Worm (Caenorhabditis elegans) whole organism, midembryonic: ENCODE measurements around the gene C17F4.3.

ENCODE experiments used
- T22C8.4 ChIP-seq: fragments of 200-800 bp; sonication (Bioruptor generic); IDR thresholded peaks from 2 replicates; pipeline ENCODE4 v1.3.6; 2022; ENCODE audit warnings: missing genetic modification characterization, missing compliant biosample characterization
- cog-1 ChIP-seq: sonication (generic microtip); optimal IDR thresholded peaks from 2 replicates; lab custom pipeline; 2016; ENCODE audit warnings: missing genetic modification characterization, missing compliant biosample characterization
- flt-1 ChIP-seq: fragments of 200-800 bp; sonication (Bioruptor generic); IDR thresholded peaks from 2 replicates; pipeline ENCODE4 v1.3.6; 2022; ENCODE audit warnings: missing genetic modification characterization, missing compliant biosample characterization
- klf-2 ChIP-seq: fragments of 200-800 bp; sonication (Bioruptor generic); conservative IDR thresholded peaks from 2 replicates; pipeline ENCODE4 v1.3.6; 2022; ENCODE audit warnings: missing genetic modification reagents, missing genetic modification characterization, missing compliant biosample characterization
- med-1 ChIP-seq: sonication (generic microtip); optimal IDR thresholded peaks from 2 replicates; lab custom pipeline; 2017; ENCODE audit warnings: missing genetic modification characterization, mild to moderate bottlenecking, missing compliant biosample characterization, antibody characterized with exemption, missing genetic modification reagents; ENCODE audit not compliant: insufficient read depth
- ref-1 ChIP-seq: fragments of 200-800 bp; sonication (Bioruptor generic); conservative IDR thresholded peaks from 2 replicates; pipeline ENCODE4 v1.3.6; 2022; ENCODE audit warnings: missing genetic modification reagents, missing genetic modification characterization, missing compliant biosample characterization
- tab-1 ChIP-seq: fragments of 200-800 bp; sonication (Bioruptor generic); IDR thresholded peaks from 2 replicates; pipeline ENCODE4 v1.3.6; 2022; ENCODE audit warnings: missing genetic modification characterization, missing compliant biosample characterization
- ztf-23 ChIP-seq: fragments of 200-800 bp; sonication (Bioruptor generic); IDR thresholded peaks from 2 replicates; pipeline ENCODE4 v1.3.6; 2022; ENCODE audit warnings: missing genetic modification reagents, missing genetic modification characterization, missing compliant biosample characterization
- ztf-29 ChIP-seq: fragments of 200-800 bp; sonication (Bioruptor generic); IDR thresholded peaks from 2 replicates; pipeline ENCODE4 v1.3.6; 2022; ENCODE audit warnings: missing genetic modification reagents, missing genetic modification characterization, missing compliant biosample characterization

- TF ChIP-seq flt-1 (GFP tag; lab: Robert Waterston, UW) = no peak
- no peak for TF ChIP-seq ref-1 (GFP tag; lab: Robert Waterston, UW)
- TF ChIP-seq med-1 = no peak
- no peak for TF ChIP-seq ztf-23 (GFP tag; lab: Robert Waterston, UW)
- no peak for TF ChIP-seq ztf-29
- no peak for TF ChIP-seq cog-1 (tag; lab: Kevin White, UChicago)
- no peak for TF ChIP-seq T22C8.4 (GFP tag; lab: Robert Waterston, UW)
- TF ChIP-seq tab-1 (GFP tag; lab: Robert Waterston, UW) = no peak
- TF ChIP-seq klf-2 (GFP tag; lab: Robert Waterston, UW) = no peak
These were observed 5.5 kb downstream of the C17F4.3 start, which contains the start of gene C17F4.7 for ce11 chrII:3245836-3246235.
